Fruit fly (Drosophila melanogaster): ENCODE measurements around the gene Npc2b.

Gene Npc2b

DNA sequence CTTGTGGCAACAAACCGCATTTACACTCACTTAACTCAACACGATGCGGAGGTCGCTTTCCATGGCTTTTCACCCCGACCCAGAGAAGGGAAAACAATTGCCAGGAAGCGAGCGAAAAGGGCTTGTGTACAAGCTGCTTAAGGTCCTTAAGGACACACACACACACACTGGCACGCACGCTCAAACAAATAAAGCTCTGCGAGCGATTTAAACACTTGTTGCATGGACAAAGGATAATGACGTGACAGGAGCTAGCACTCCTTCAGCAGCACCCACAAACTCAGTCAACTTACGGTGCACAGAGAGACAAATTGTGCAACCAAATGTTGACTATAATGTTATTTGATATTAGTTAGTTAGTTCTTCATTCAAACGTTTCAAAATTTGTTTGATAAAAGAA lies 3.8 kb upstream of the Npc2b start:
- TF ChIP-seq CG12659 (GFP tag; optimal IDR thresholded peaks at IDR 0.05) (no peak), scrt (GFP tag; optimal IDR thresholded peaks at IDR 0.05) (peak; percentile 91), CrebB (tag; optimal IDR thresholded peaks at IDR 0.05) (no peak), da (GFP tag; optimal IDR thresholded peaks at IDR 0.05) (no peak), grau (tag; optimal IDR thresholded peaks at IDR 0.05) (no peak), Med (GFP tag) (peak; percentile 7), Kr (GFP tag; optimal IDR thresholded peaks at IDR 0.05) (no peak), sens (GFP tag) (peak; percentile 15), Meics (GFP tag; optimal IDR thresholded peaks at IDR 0.05) (no peak), CG13894 (tag; optimal IDR thresholded peaks at IDR 0.05) (no peak), en (GFP tag; optimal IDR thresholded peaks at IDR 0.05) (no peak), CG13287 (GFP tag; IDR thresholded peaks at IDR 0.05; ENCODE audit: partially characterized antibody) (no peak), Dbx (GFP tag; IDR thresholded peaks at IDR 0.05) (no peak), CG12155 (GFP tag; optimal IDR thresholded peaks at IDR 0.05) (no peak), fd96Cb (tag; optimal IDR thresholded peaks at IDR 0.05) (no peak), CG13296 (GFP tag; optimal IDR thresholded peaks at IDR 0.05) (no peak), oc (tag; optimal IDR thresholded peaks at IDR 0.05) (peak; percentile 32), CHES-1-like (GFP tag; optimal IDR thresholded peaks at IDR 0.05) (no peak), CG10209 (GFP tag; optimal IDR thresholded peaks at IDR 0.05) (no peak), BEAF-32 (GFP tag; optimal IDR thresholded peaks at IDR 0.05) (no peak), gsb-n (tag; optimal IDR thresholded peaks at IDR 0.05) (no peak), CG30403 (GFP tag; optimal IDR thresholded peaks at IDR 0.05) (no peak), jing (GFP tag; optimal IDR thresholded peaks at IDR 0.05) (no peak), Ets97D (GFP tag; optimal IDR thresholded peaks at IDR 0.05) (no peak), CG17568 (GFP tag; optimal IDR thresholded peaks at IDR 0.05) (no peak), sisA (GFP tag; IDR thresholded peaks at IDR 0.05) (no peak), mirr (GFP tag; optimal IDR thresholded peaks at IDR 0.05) (peak; percentile 34), Xbp1 (GFP tag; optimal IDR thresholded peaks at IDR 0.05) (no peak), ase (GFP tag; IDR thresholded peaks at IDR 0.05) (no peak), Doc2 (GFP tag; IDR thresholded peaks at IDR 0.05) (no peak), lola (GFP tag; optimal IDR thresholded peaks at IDR 0.05) (no peak), abd-A (tag; optimal IDR thresholded peaks at IDR 0.05) (peak; percentile 49), seq (GFP tag; IDR thresholded peaks at IDR 0.05) (no peak), CG3163 (GFP tag; optimal IDR thresholded peaks at IDR 0.05) (no peak), Hsf (GFP tag; optimal IDR thresholded peaks at IDR 0.05) (no peak), sim (GFP tag; IDR thresholded peaks at IDR 0.05) (no peak), Bgb (GFP tag; IDR thresholded peaks at IDR 0.05; ENCODE audit: partially characterized antibody) (no peak), row (GFP tag; IDR thresholded peaks at IDR 0.05) (peak; percentile 36; the same call in 1 of the 3 replicates), Dfd (GFP tag; optimal IDR thresholded peaks at IDR 0.05) (no peak), CG4404 (GFP tag; IDR thresholded peaks at IDR 0.05) (no peak), Usf (GFP tag; optimal IDR thresholded peaks at IDR 0.05) (no peak), cad (GFP tag; optimal IDR thresholded peaks at IDR 0.05) (no peak), D19A (tag; optimal IDR thresholded peaks at IDR 0.05) (no peak), CG18011 (GFP tag; optimal IDR thresholded peaks at IDR 0.05) (no peak), br (optimal IDR thresholded peaks at IDR 0.05) (no peak), chinmo (GFP tag; IDR thresholded peaks at IDR 0.05; ENCODE audit: partially characterized antibody) (no peak), prd (optimal IDR thresholded peaks at IDR 0.05) (no peak), prd (GFP tag; IDR thresholded peaks at IDR 0.05) (no peak), CG32772 (GFP tag; IDR thresholded peaks at IDR 0.05) (no peak), az2 (GFP tag; optimal IDR thresholded peaks at IDR 0.05) (no peak), maf-S (GFP tag; optimal IDR thresholded peaks at IDR 0.05) (no peak), CG12391 (tag; optimal IDR thresholded peaks at IDR 0.05) (no peak), bigmax (GFP tag; optimal IDR thresholded peaks at IDR 0.05) (no peak)

Measured in whole organism, embryonic.